Fruit fly (Drosophila melanogaster) whole organism, pupa: ENCODE data around the gene CG2111.

Experiments used
- CG12605 ChIP-seq: fragments of 200-800 bp; sonication (Bioruptor generic); IDR thresholded peaks from 2 replicates; pipeline ENCODE4 v1.3.6; 2022; ENCODE audit warnings: missing biosample characterization, missing genetic modification characterization
- gl ChIP-seq: fragments of 200-800 bp; sonication (Bioruptor generic); optimal IDR thresholded peaks from 2 replicates; lab custom pipeline; 2018; ENCODE audit warnings: missing biosample characterization, mild to moderate bottlenecking, missing genetic modification characterization

DNA sequence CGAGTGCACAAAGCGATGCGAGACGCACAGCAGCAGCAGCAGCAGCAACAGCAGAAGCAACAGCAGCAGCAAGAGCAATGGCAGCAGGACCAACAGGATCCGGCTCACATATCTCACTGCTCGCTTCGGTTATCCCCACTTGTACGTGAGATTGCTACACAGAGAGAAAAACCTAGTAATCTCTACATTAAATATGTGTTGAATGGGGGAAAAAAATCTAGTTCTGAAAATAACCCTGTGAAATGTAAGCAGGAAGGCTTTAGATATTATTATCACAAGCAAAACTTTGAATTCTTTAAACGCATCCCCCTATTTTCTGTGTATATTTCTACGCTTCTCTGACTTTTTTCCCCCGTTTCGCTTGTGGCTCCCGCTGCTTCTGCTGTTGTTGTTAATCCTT, 40.3 kb downstream of the CG2111 start:
- TF ChIP-seq CG12605 (GFP tag; lab: Robert Waterston, UW) (no peak), gl (tag; lab: Kevin White, UChicago) (no peak)
